Worm (Caenorhabditis elegans) whole organism, L4 larva: ENCODE measurements around the gene nhr-285.
"Not testable (repeated sequence)": the region's sequence is repeated elsewhere in the genome, so short reads cannot be mapped to it uniquely, and the experiment has no call there.

Experiments used
- F26F4.8 ChIP-seq: fragments of 200-800 bp; sonication (Bioruptor generic); conservative IDR thresholded peaks from 2 replicates; pipeline ENCODE4 v1.3.6; 2022; ENCODE audit warnings: missing genetic modification characterization, missing compliant biosample characterization
- F37D6.2 ChIP-seq: sonication (generic microtip); optimal IDR thresholded peaks from 2 replicates; lab custom pipeline; 2016; ENCODE audit warnings: mild to moderate bottlenecking, missing genetic modification characterization, missing compliant biosample characterization
- F44E2.7 ChIP-seq: fragments of 200-800 bp; sonication (Bioruptor generic); IDR thresholded peaks from 2 replicates; pipeline ENCODE4 v2.1.2; 2022; ENCODE audit warnings: missing genetic modification characterization, missing compliant biosample characterization
- Y105C5A.15 ChIP-seq: fragments of 200-800 bp; sonication (Bioruptor generic); IDR thresholded peaks from 2 replicates; pipeline ENCODE4 v1.3.6; 2022; ENCODE audit warnings: missing genetic modification characterization, missing compliant biosample characterization
- Y5F2A.4 ChIP-seq: fragments of 200-800 bp; sonication (Bioruptor generic); optimal IDR thresholded peaks from 2 replicates; lab custom pipeline; 2018; ENCODE audit warnings: mild to moderate bottlenecking, missing genetic modification characterization, missing compliant biosample characterization
- aha-1 ChIP-seq: fragments of 150-350 bp; peaks from one replicate; lab custom pipeline; 2014; ENCODE audit warnings: missing biosample characterization, missing genetic modification characterization
- arid-1 ChIP-seq: fragments of 200-800 bp; sonication (Bioruptor generic); conservative IDR thresholded peaks from 2 replicates; pipeline ENCODE4 v1.3.6; 2022; ENCODE audit warnings: missing genetic modification reagents, missing genetic modification characterization, missing compliant biosample characterization
- ceh-20 ChIP-seq: fragments of 200-800 bp; sonication (Bioruptor generic); IDR thresholded peaks from 2 replicates; pipeline ENCODE4 v1.3.6; 2022; ENCODE audit warnings: missing genetic modification reagents, missing genetic modification characterization, missing compliant biosample characterization
- ceh-62 ChIP-seq: sonication (generic microtip); optimal IDR thresholded peaks from 2 replicates; lab custom pipeline; 2017; ENCODE audit warnings: missing biosample characterization, missing genetic modification characterization
- ceh-82 ChIP-seq: sonication (generic microtip); optimal IDR thresholded peaks from 2 replicates; lab custom pipeline; 2017; ENCODE audit warnings: missing biosample characterization, missing genetic modification characterization
- ces-1 ChIP-seq: fragments of 150-350 bp; sonication (generic microtip); optimal IDR thresholded peaks from 4 replicates; lab custom pipeline; 2014; ENCODE audit warnings: missing biosample characterization, missing genetic modification reagents, missing genetic modification characterization
- dmd-9 ChIP-seq: fragments of 200-800 bp; sonication (Bioruptor generic); IDR thresholded peaks from 2 replicates; pipeline ENCODE4 v1.3.6; 2022; ENCODE audit warnings: missing genetic modification reagents, missing genetic modification characterization, missing compliant biosample characterization
- fkh-10 ChIP-seq: fragments of 150-350 bp; optimal IDR thresholded peaks from 2 replicates; lab custom pipeline; 2014; ENCODE audit warnings: missing biosample characterization, missing genetic modification reagents, missing genetic modification characterization
- gei-8 ChIP-seq: fragments of 200-800 bp; sonication (Bioruptor generic); optimal IDR thresholded peaks from 2 replicates; lab custom pipeline; 2018; ENCODE audit warnings: mild to moderate bottlenecking, missing genetic modification characterization, missing compliant biosample characterization
- lin-38 ChIP-seq: fragments of 200-800 bp; sonication (Bioruptor generic); IDR thresholded peaks from 2 replicates; pipeline ENCODE4 v1.3.6; 2022; ENCODE audit warnings: missing genetic modification reagents, missing genetic modification characterization, missing compliant biosample characterization
- lsy-2 ChIP-seq, 2 experiments: fragments of 150-350 bp in 1 of 2; sonication (generic microtip) in 1 of 2; optimal IDR thresholded peaks; 2 replicates each; lab custom pipeline; 2014 to 2017; ENCODE audit warnings: missing biosample characterization in 2 of 2, missing genetic modification characterization in 2 of 2
- madf-5 ChIP-seq, 2 experiments: fragments of 200-800 bp; sonication (Bioruptor generic); IDR thresholded peaks; 2 replicates each; pipeline ENCODE4 v1.3.6; 2022; ENCODE audit warnings: missing compliant biosample characterization in 2 of 2, missing genetic modification characterization in 2 of 2
- mes-2 ChIP-seq: sonication (generic microtip); optimal IDR thresholded peaks from 2 replicates; lab custom pipeline; 2016; ENCODE audit warnings: missing genotype, mild to moderate bottlenecking, missing genetic modification characterization, missing compliant biosample characterization; ENCODE audit not compliant: poor library complexity, severe bottlenecking
- mxl-2 ChIP-seq: fragments of 200-800 bp; sonication (Bioruptor generic); conservative IDR thresholded peaks from 2 replicates; pipeline ENCODE4 v1.3.6; 2022; ENCODE audit warnings: missing genetic modification reagents, missing genetic modification characterization, missing compliant biosample characterization
- nhr-10 ChIP-seq: fragments of 150-350 bp; optimal IDR thresholded peaks from 2 replicates; lab custom pipeline; 2014; ENCODE audit warnings: missing biosample characterization, missing genetic modification characterization
- nhr-48 ChIP-seq: sonication (generic microtip); optimal IDR thresholded peaks from 2 replicates; lab custom pipeline; 2016; ENCODE audit warnings: mild to moderate bottlenecking, missing genetic modification characterization, missing compliant biosample characterization
- nhr-6 ChIP-seq: fragments of 150-350 bp; optimal IDR thresholded peaks from 2 replicates; lab custom pipeline; 2014; ENCODE audit warnings: missing biosample characterization, missing genetic modification characterization
- nhr-76 ChIP-seq: fragments of 150-350 bp; optimal IDR thresholded peaks from 2 replicates; lab custom pipeline; 2014; ENCODE audit warnings: missing biosample characterization, missing genetic modification characterization
- nhr-77 ChIP-seq: fragments of 150-350 bp; optimal IDR thresholded peaks from 2 replicates; lab custom pipeline; 2014; ENCODE audit warnings: missing biosample characterization, missing genetic modification characterization
- pha-4 ChIP-seq, 2 experiments: fragments of 150-350 bp in 1 of 2; fragments of 200-800 bp in 1 of 2; sonication (Bioruptor generic) in 1 of 2; IDR thresholded peaks in 1 of 2; optimal IDR thresholded peaks in 1 of 2; 2 replicates each; pipeline versions ENCODE4 v1.3.6 to Lab custom; 2014 to 2022; ENCODE audit warnings: missing genetic modification characterization in 2 of 2, missing genetic modification reagents in 2 of 2, missing biosample characterization in 1 of 2, missing compliant biosample characterization in 1 of 2
- php-3 ChIP-seq: fragments of 200-800 bp; sonication (Bioruptor generic); IDR thresholded peaks from 2 replicates; pipeline ENCODE4 v1.3.6; 2022; ENCODE audit warnings: missing genetic modification reagents, missing genetic modification characterization, missing compliant biosample characterization
- sdz-12 ChIP-seq: fragments of 200-800 bp; sonication (Bioruptor generic); optimal IDR thresholded peaks from 2 replicates; lab custom pipeline; 2018; ENCODE audit warnings: mild to moderate bottlenecking, missing genetic modification characterization, missing compliant biosample characterization
- snpc-4 ChIP-seq: fragments of 150-350 bp; optimal IDR thresholded peaks from 2 replicates; lab custom pipeline; 2014; ENCODE audit warnings: missing biosample characterization, missing genetic modification characterization
- spr-3 ChIP-seq: fragments of 200-800 bp; sonication (Bioruptor generic); optimal IDR thresholded peaks from 2 replicates; lab custom pipeline; 2018; ENCODE audit warnings: mild to moderate bottlenecking, missing genetic modification characterization, missing compliant biosample characterization
- tra-1 ChIP-seq: fragments of 200-800 bp; sonication (Bioruptor generic); IDR thresholded peaks from 2 replicates; pipeline ENCODE4 v1.3.6; 2022; ENCODE audit warnings: missing genetic modification reagents, missing genetic modification characterization, missing compliant biosample characterization
- zfp-2 ChIP-seq: sonication (generic microtip); optimal IDR thresholded peaks from 2 replicates; lab custom pipeline; 2016; ENCODE audit warnings: mild to moderate bottlenecking, missing genetic modification characterization, missing compliant biosample characterization
- zip-11 ChIP-seq: fragments of 200-800 bp; sonication (Bioruptor generic); IDR thresholded peaks from 2 replicates; pipeline ENCODE4 v1.3.6; 2022; ENCODE audit warnings: missing genetic modification characterization, missing compliant biosample characterization
- ztf-7 ChIP-seq: fragments of 150-350 bp; optimal IDR thresholded peaks from 2 replicates; lab custom pipeline; 2014; ENCODE audit warnings: missing biosample characterization, missing genetic modification characterization

Gene nhr-285

DNA sequence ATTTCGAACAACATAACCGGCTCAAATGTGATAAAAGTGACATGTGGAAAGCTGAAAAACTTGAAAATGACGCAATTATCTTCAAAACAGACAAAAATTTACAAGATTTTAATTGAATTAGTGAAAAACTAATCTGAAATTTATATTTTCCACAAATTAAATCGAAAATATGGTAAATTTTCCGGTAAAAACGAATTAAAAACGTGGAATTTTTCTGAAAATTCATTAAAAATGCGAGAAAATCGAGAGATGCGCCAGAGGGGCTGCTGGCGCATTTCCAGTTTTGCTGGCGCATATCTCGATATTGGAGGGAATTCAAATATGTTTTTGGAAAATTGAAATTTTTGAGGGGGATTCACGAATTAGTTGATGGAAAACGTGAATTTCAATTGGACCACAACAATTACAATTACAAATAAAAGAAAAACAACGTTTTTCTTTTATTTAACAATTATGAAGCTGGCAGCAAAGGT, 12.9 kb downstream of the nhr-285 start, which contains the start of the genes haf-3 and F57A10.2 (continued):
- TF ChIP-seq madf-5 (GFP tag; IDR thresholded peaks at IDR 0.05; lab: Robert Waterston, UW) (no peak), F26F4.8 (GFP tag; lab: Robert Waterston, UW) (no peak), spr-3 (GFP tag; lab: Kevin White, UChicago) (peak; percentile 73), lin-38 (GFP tag; lab: Robert Waterston, UW) (peak; percentile 90)

DNA sequence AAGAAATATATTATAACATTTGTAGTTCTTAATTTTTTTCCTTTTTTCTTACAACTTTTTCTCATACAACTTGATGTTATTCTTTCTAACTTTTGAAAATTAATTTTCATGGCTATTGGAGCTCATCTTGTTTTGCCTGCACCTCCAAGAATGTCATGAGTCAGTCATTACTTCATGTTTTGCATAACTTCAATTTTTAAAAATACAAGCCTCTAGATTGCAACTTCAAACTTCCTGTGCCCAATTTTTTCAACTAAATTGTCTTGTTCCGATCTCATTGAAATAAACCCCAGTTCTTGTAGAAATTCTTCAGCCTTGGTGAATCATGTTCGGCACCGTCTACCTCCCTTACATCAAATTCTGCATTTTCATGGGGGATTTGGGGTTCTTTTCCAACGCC, 20.6 kb downstream of the nhr-285 start, which contains the start of gene str-9:
Gene str-9 (plus strand): TSS at position 301 of the 400 bp plus-strand sequence.
- TF ChIP-seq sdz-12 (GFP tag; lab: Kevin White, UChicago) (no peak), F37D6.2 (tag; lab: Kevin White, UChicago) (no peak)

DNA sequence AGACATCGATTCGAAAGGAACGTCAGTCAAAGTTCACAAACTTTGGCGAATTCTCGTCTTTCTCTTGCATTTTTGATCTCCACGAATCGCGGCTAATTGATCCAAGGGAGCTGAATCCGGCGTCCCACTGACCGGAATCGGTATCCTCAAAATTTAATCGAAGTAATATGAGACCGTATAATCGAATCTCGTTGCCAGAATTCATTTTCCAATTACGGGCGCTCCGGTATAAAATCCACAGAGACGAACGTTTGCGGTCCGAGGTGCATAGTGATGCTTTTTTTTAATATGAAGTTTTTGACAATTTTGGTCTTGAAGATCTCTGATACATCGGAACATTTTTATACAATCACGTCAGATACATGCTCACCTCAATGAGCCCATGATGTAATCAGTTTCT, 21.4 kb downstream of the nhr-285 start:
- TF ChIP-seq fkh-10 (GFP tag; lab: Kevin White, UChicago) (no peak), aha-1 (tag; lab: Kevin White, UChicago) (peak; percentile 92)

DNA sequence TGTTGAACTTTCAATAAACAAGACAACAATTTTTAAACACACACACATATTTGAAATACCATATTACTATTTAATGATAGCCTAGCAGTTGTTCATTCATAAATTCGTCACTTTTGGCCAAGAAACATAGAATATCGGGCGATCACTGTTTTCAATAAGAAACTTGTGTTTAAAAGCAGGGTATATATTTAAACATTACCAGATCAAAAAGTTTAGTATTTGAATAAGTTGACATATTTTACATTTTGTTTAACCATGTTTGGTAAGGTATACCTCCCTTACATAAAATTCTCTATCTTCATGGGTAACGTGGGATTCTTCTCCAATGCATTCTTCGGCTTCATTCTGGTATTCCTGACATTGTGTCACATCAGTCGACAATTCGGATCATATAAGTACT, 24.3 kb downstream of the nhr-285 start, which contains the start of gene str-8:
Gene str-8 (plus strand): TSS at position 301 of the 400 bp plus-strand sequence.
- not testable (repeated sequence) for TF ChIP-seq dmd-9 (GFP tag; lab: Robert Waterston, UW); zfp-2 (tag; lab: Kevin White, UChicago); spr-3 (GFP tag; lab: Kevin White, UChicago)

DNA sequence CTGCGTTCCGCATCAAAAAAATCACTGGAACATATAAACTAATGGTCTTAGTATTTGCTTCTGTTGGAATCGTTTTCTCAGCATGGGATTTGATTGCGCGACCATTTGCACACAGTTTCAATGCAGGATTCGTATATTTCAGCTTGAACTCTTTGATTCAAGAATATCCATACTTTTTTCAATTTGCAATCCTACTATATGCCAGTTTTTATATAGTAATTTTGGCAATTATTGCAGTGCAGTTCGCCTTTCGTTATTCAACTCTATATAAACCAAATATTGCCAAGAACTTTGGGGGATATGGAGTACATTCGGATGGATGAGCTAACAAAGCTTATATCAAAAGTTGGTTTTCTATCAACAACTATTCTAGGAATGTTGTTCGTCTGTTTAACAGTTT, 26.1 kb downstream of the nhr-285 start, which contains the start of gene str-5:
Gene str-5 (plus strand): TSS at position 301 of the 400 bp plus-strand sequence.
- not testable (repeated sequence) for TF ChIP-seq ceh-62 (tag; lab: Kevin White, UChicago); aha-1 (tag; lab: Kevin White, UChicago); F44E2.7 (GFP tag; lab: Robert Waterston, UW)

DNA sequence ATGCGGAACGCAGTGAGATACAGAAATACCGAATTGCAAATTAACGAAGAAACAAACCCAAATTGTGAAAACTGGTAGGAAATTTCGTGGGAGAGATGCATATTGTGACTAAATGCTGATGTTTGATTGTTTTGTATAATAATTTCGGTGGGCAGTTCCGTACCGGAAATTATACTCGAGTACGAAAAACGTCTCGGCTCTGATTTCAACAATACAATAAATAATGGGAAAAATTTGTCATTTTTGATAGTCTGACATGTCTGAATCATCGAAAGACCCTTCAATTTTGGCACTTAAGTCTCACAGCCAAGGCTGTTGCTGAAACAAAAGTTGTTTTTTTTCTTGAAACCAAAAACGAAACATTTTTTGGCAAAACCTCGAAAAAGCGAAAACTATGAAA, 27.0 kb downstream of the nhr-285 start, which contains the start of gene str-43:
Gene str-43 (minus strand): TSS at position 101 of the 400 bp plus-strand sequence.
- no peak for TF ChIP-seq ces-1 (GFP tag; lab: Kevin White, UChicago)
- no peak for TF ChIP-seq ceh-20
- TF ChIP-seq ceh-62 (tag; lab: Kevin White, UChicago): no peak
- no peak for TF ChIP-seq php-3
- TF ChIP-seq ceh-82 (tag; lab: Kevin White, UChicago): no peak
- TF ChIP-seq Y105C5A.15 (GFP tag; lab: Robert Waterston, UW): no peak
- no peak for TF ChIP-seq fkh-10 (GFP tag; lab: Kevin White, UChicago)
- TF ChIP-seq zip-11: no peak
- TF ChIP-seq nhr-77: no peak
- TF ChIP-seq arid-1 (GFP tag; lab: Robert Waterston, UW): no peak
- no peak for TF ChIP-seq lsy-2 (tag; optimal IDR thresholded peaks at IDR 0.05; lab: Kevin White, UChicago)
- TF ChIP-seq nhr-48 (tag; lab: Kevin White, UChicago): no peak
- TF ChIP-seq mes-2 (tag; lab: Kevin White, UChicago): no peak
- no peak for TF ChIP-seq snpc-4 (tag; lab: Kevin White, UChicago)
- TF ChIP-seq mxl-2: no peak

DNA sequence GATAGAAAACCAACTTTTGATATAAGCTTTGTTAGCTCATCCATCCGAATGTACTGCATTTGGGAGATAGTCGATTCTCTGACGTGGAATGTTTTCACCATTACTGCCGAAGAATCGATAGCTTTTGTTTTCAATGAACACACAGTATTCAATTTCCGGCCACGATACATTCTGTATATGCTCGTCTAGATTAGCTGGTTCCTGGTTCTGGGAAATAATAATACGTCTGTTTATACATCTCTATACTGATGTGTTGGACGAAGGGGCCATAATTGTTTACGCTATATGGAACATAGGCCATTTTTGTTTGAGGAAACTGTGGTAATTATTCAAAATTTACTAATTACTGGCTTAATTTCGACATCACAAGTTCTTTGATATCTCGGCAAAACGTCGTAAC, 28.9 kb downstream of the nhr-285 start, which contains the start of gene str-6:
Gene str-6 (minus strand): TSS at position 101 of the 400 bp plus-strand sequence.
- TF ChIP-seq nhr-10 (tag; lab: Kevin White, UChicago) (no peak), pha-4 (GFP tag; IDR thresholded peaks at IDR 0.05; lab: Robert Waterston, UW) (no peak), pha-4 (tag; optimal IDR thresholded peaks at IDR 0.05; lab: Kevin White, UChicago) (no peak), ztf-7 (tag; lab: Kevin White, UChicago) (no peak), Y105C5A.15 (GFP tag; lab: Robert Waterston, UW) (no peak), tra-1 (no peak), nhr-76 (tag; lab: Kevin White, UChicago) (no peak), lsy-2 (tag; optimal IDR thresholded peaks at IDR 0.05; lab: Kevin White, UChicago) (no peak), nhr-6 (tag; lab: Kevin White, UChicago) (no peak), php-3 (no peak), gei-8 (GFP tag; lab: Kevin White, UChicago) (no peak), Y5F2A.4 (GFP tag; lab: Kevin White, UChicago) (no peak), mxl-2 (no peak), fkh-10 (GFP tag; lab: Kevin White, UChicago) (no peak)
